Fruit fly (Drosophila melanogaster) whole organism, pupa: ENCODE results near the gene CG11878.

Experiments used
- CG10348 ChIP-seq: fragments of 200-800 bp; sonication (Bioruptor generic); IDR thresholded peaks from 2 replicates; pipeline ENCODE4 v1.3.6; 2022; ENCODE audit warnings: missing biosample characterization, missing genetic modification characterization
- CG14655 ChIP-seq: fragments of 200-800 bp; sonication (Bioruptor generic); optimal IDR thresholded peaks from 3 replicates; lab custom pipeline; 2017; ENCODE audit warnings: mild to moderate bottlenecking, missing biosample characterization, missing genetic modification reagents, missing genetic modification characterization
- CG15710 ChIP-seq: fragments of 200-800 bp; sonication (Bioruptor generic); optimal IDR thresholded peaks from 2 replicates; lab custom pipeline; 2018; ENCODE audit warnings: missing biosample characterization, mild to moderate bottlenecking, missing genetic modification characterization, moderate library complexity
- CG32121 ChIP-seq: fragments of 200-800 bp; sonication (Bioruptor generic); IDR thresholded peaks from 2 replicates; pipeline ENCODE4 v1.3.6; 2022; ENCODE audit warnings: missing biosample characterization, missing genetic modification characterization
- CG4496 ChIP-seq: fragments of 200-800 bp; sonication (Bioruptor generic); IDR thresholded peaks from 3 replicates; pipeline ENCODE4 v1.3.6; 2022; ENCODE audit warnings: missing biosample characterization, missing genetic modification characterization
- CG8159 ChIP-seq: fragments of 200-800 bp; sonication (Bioruptor generic); optimal IDR thresholded peaks from 3 replicates; lab custom pipeline; 2018; ENCODE audit warnings: missing biosample characterization, mild to moderate bottlenecking, missing genetic modification characterization, moderate library complexity
- CG8301 ChIP-seq: fragments of 200-800 bp; sonication (Bioruptor generic); optimal IDR thresholded peaks from 2 replicates; lab custom pipeline; 2018; ENCODE audit warnings: missing biosample characterization, mild to moderate bottlenecking, missing genetic modification characterization
- CG9948 ChIP-seq: fragments of 200-800 bp; sonication (Bioruptor generic); optimal IDR thresholded peaks from 2 replicates; lab custom pipeline; 2018; ENCODE audit warnings: missing biosample characterization, mild to moderate bottlenecking, missing genetic modification characterization, moderate library complexity
- EcR ChIP-seq: fragments of 200-800 bp; sonication (Bioruptor generic); optimal IDR thresholded peaks from 3 replicates; lab custom pipeline; 2019; ENCODE audit warnings: missing biosample characterization, missing genetic modification characterization, mild to moderate bottlenecking, moderate library complexity, missing genetic modification reagents
- Ets98B ChIP-seq: fragments of 200-800 bp; sonication (Bioruptor generic); IDR thresholded peaks from 2 replicates; pipeline ENCODE4 v1.3.6; 2022; ENCODE audit warnings: missing biosample characterization, missing genetic modification characterization
- Pif1B ChIP-seq: fragments of 200-800 bp; sonication (Bioruptor generic); optimal IDR thresholded peaks from 3 replicates; lab custom pipeline; 2016; ENCODE audit warnings: missing biosample characterization, missing genetic modification characterization
- fd96Ca ChIP-seq: fragments of 200-800 bp; sonication (Bioruptor generic); IDR thresholded peaks from 3 replicates; pipeline ENCODE4 v1.3.6; 2022; ENCODE audit warnings: missing biosample characterization, missing genetic modification characterization

DNA sequence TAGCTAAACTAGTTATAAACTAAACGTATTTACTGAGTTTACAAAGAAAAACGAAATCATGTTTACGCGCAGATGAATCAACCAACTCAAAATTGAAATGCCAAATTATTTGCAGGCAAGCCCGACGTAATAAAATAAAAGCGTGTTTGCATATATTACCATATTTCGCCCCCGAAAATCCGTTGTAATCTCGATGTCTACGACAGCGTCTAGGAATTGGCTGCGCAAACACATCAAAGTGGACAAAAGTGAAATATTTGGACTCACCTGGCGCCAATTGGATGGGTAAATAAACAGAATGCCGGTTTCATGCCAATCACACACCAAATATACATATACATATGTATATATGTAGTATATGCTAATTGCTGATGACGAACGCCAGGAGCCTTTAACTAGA lies 37.5 kb upstream of the CG11878 start:
- TF ChIP-seq CG15710 (tag; lab: Kevin White, UChicago) = no peak
- TF ChIP-seq CG9948 = no peak
- no peak for TF ChIP-seq EcR (GFP tag; lab: Kevin White, UChicago)
- TF ChIP-seq Ets98B = no peak
- no peak for TF ChIP-seq fd96Ca (GFP tag; lab: Robert Waterston, UW)
- TF ChIP-seq CG32121 (GFP tag; lab: Robert Waterston, UW) = no peak
- TF ChIP-seq CG10348 = no peak
- TF ChIP-seq Pif1B (GFP tag; lab: Kevin White, UChicago) = no peak
- TF ChIP-seq CG14655 (GFP tag; lab: Kevin White, UChicago) = no peak
- no peak for TF ChIP-seq CG8301 (tag; lab: Kevin White, UChicago)
- TF ChIP-seq CG4496 = no peak
- no peak for TF ChIP-seq CG8159 (tag; lab: Kevin White, UChicago)
